Fruit fly (Drosophila melanogaster) whole organism, wandering third instar larva: ENCODE results near the gene bbg.

Source experiments
- Dfd ChIP-seq: fragments of >200 bp; optimal IDR thresholded peaks from 2 replicates; lab custom pipeline; 2017; ENCODE audit warnings: missing biosample characterization, missing genetic modification characterization
- Dif ChIP-seq: fragments of 200-275, 200-300 bp; sonication (Bioruptor generic); optimal IDR thresholded peaks from 2 replicates; lab custom pipeline; 2018; ENCODE audit warnings: missing biosample characterization, missing genetic modification characterization; ENCODE audit not compliant: partially characterized antibody
- HLH106 ChIP-seq: fragments of 200-800 bp; optimal IDR thresholded peaks from 3 replicates; lab custom pipeline; 2019; ENCODE audit warnings: missing biosample characterization, mild to moderate bottlenecking, missing genetic modification characterization, moderate library complexity
- Hr78 ChIP-seq: fragments of >200 bp; optimal IDR thresholded peaks from 2 replicates; lab custom pipeline; 2017; ENCODE audit warnings: missing biosample characterization, missing genetic modification characterization
- Jra ChIP-seq: sonication (Bioruptor generic); optimal IDR thresholded peaks from 2 replicates; lab custom pipeline; 2016; ENCODE audit warnings: missing biosample characterization, missing genetic modification characterization
- N ChIP-seq: fragments of >200 bp; optimal IDR thresholded peaks from 2 replicates; lab custom pipeline; 2018; ENCODE audit warnings: missing biosample characterization, missing external identifiers, missing genetic modification characterization
- Vsx2 ChIP-seq: fragments of 200-300, 225-300 bp; sonication (Bioruptor generic); optimal IDR thresholded peaks from 2 replicates; lab custom pipeline; 2018; ENCODE audit warnings: missing biosample characterization, missing genetic modification characterization; ENCODE audit not compliant: partially characterized antibody
- lola ChIP-seq: fragments of >200 bp; optimal IDR thresholded peaks from 2 replicates; lab custom pipeline; 2017; ENCODE audit warnings: missing biosample characterization, missing genetic modification characterization
- woc ChIP-seq: sonication (Bioruptor generic); optimal IDR thresholded peaks from 2 replicates; lab custom pipeline; 2016; ENCODE audit warnings: missing biosample characterization, mild to moderate bottlenecking, missing genetic modification characterization

dm6 chr3L:14583803-14584202 is 47.7 kb upstream of the bbg start:
- no peak for TF ChIP-seq Dif (GFP tag; lab: Kevin White, UChicago)
- TF ChIP-seq HLH106 (tag; lab: Kevin White, UChicago): no peak
- no peak for TF ChIP-seq Hr78 (GFP tag; lab: Kevin White, UChicago)
- TF ChIP-seq Vsx2 (GFP tag; lab: Kevin White, UChicago): no peak
- TF ChIP-seq woc (GFP tag; lab: Kevin White, UChicago): no peak
- no peak for TF ChIP-seq N
- TF ChIP-seq Jra: no peak
- no peak for TF ChIP-seq Dfd (GFP tag; lab: Kevin White, UChicago)
- no peak for TF ChIP-seq lola (GFP tag; lab: Kevin White, UChicago)
